Worm (Caenorhabditis elegans) whole organism, midembryonic: ENCODE data around the gene H03G16.5.

Experiments
- T22C8.4 ChIP-seq: fragments of 200-800 bp; sonication (Bioruptor generic); IDR thresholded peaks from 2 replicates; pipeline ENCODE4 v1.3.6; 2022; ENCODE audit warnings: missing genetic modification characterization, missing compliant biosample characterization
- cog-1 ChIP-seq: sonication (generic microtip); optimal IDR thresholded peaks from 2 replicates; lab custom pipeline; 2016; ENCODE audit warnings: missing genetic modification characterization, missing compliant biosample characterization
- flt-1 ChIP-seq: fragments of 200-800 bp; sonication (Bioruptor generic); IDR thresholded peaks from 2 replicates; pipeline ENCODE4 v1.3.6; 2022; ENCODE audit warnings: missing genetic modification characterization, missing compliant biosample characterization
- klf-2 ChIP-seq: fragments of 200-800 bp; sonication (Bioruptor generic); conservative IDR thresholded peaks from 2 replicates; pipeline ENCODE4 v1.3.6; 2022; ENCODE audit warnings: missing genetic modification reagents, missing genetic modification characterization, missing compliant biosample characterization
- med-1 ChIP-seq: sonication (generic microtip); optimal IDR thresholded peaks from 2 replicates; lab custom pipeline; 2017; ENCODE audit warnings: missing genetic modification characterization, mild to moderate bottlenecking, missing compliant biosample characterization, antibody characterized with exemption, missing genetic modification reagents; ENCODE audit not compliant: insufficient read depth
- ref-1 ChIP-seq: fragments of 200-800 bp; sonication (Bioruptor generic); conservative IDR thresholded peaks from 2 replicates; pipeline ENCODE4 v1.3.6; 2022; ENCODE audit warnings: missing genetic modification reagents, missing genetic modification characterization, missing compliant biosample characterization
- tab-1 ChIP-seq: fragments of 200-800 bp; sonication (Bioruptor generic); IDR thresholded peaks from 2 replicates; pipeline ENCODE4 v1.3.6; 2022; ENCODE audit warnings: missing genetic modification characterization, missing compliant biosample characterization
- ztf-23 ChIP-seq: fragments of 200-800 bp; sonication (Bioruptor generic); IDR thresholded peaks from 2 replicates; pipeline ENCODE4 v1.3.6; 2022; ENCODE audit warnings: missing genetic modification reagents, missing genetic modification characterization, missing compliant biosample characterization
- ztf-29 ChIP-seq: fragments of 200-800 bp; sonication (Bioruptor generic); IDR thresholded peaks from 2 replicates; pipeline ENCODE4 v1.3.6; 2022; ENCODE audit warnings: missing genetic modification reagents, missing genetic modification characterization, missing compliant biosample characterization

DNA sequence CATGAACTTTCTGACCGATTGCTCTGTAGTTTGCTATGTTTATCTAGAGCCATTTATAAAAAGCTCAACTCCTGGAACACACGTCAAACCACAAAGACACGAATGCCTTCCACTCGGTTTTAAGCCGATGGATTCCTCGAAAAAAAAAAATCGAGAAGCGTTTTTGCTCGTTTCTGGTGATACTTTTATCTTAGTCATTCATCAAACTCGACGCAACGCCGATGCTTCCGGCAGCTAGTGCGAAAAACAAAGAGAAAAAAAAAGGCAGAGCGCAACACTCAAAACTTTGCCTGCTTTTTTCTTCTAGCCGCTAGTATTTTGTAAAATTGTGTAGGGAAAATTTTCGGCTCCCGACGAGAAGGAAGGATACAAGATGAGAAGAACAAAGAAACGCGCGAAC lies 29.1 kb downstream of the H03G16.5 start:
- TF ChIP-seq flt-1 (GFP tag; lab: Robert Waterston, UW), result no peak
- no peak for TF ChIP-seq cog-1
- TF ChIP-seq tab-1, result no peak
- TF ChIP-seq ref-1 (GFP tag; lab: Robert Waterston, UW), result no peak
- no peak for TF ChIP-seq ztf-29
- no peak for TF ChIP-seq med-1 (GFP tag; lab: Kevin White, UChicago)
- TF ChIP-seq T22C8.4 (GFP tag; lab: Robert Waterston, UW), result no peak
- no peak for TF ChIP-seq ztf-23
- TF ChIP-seq klf-2 (GFP tag; lab: Robert Waterston, UW), result no peak
